Fruit fly (Drosophila melanogaster) whole organism, adult: ENCODE results near the gene CG1273.

Experiments used
- CG11617 ChIP-seq: fragments of 200-800 bp; sonication (Bioruptor generic); optimal IDR thresholded peaks from 2 replicates; lab custom pipeline; 2017; ENCODE audit warnings: mild to moderate bottlenecking, missing biosample characterization, missing genetic modification reagents, missing genetic modification characterization
- CG12768 ChIP-seq: fragments of 200-800 bp; sonication (Bioruptor generic); optimal IDR thresholded peaks from 2 replicates; lab custom pipeline; 2017; ENCODE audit warnings: missing biosample characterization, missing genetic modification characterization, mild to moderate bottlenecking, moderate library complexity, missing genetic modification reagents
- CG14711 ChIP-seq: fragments of 200-800 bp; sonication (Bioruptor generic); optimal IDR thresholded peaks from 2 replicates; lab custom pipeline; 2018; ENCODE audit warnings: missing biosample characterization, mild to moderate bottlenecking, missing genetic modification characterization, moderate library complexity
- CG1620 ChIP-seq: fragments of 200-800 bp; sonication (Bioruptor generic); optimal IDR thresholded peaks from 2 replicates; lab custom pipeline; 2016; ENCODE audit warnings: missing biosample characterization, missing genetic modification characterization
- CG33017 ChIP-seq: fragments of 200-800 bp; sonication (Bioruptor generic); optimal IDR thresholded peaks from 2 replicates; lab custom pipeline; 2018; ENCODE audit warnings: missing biosample characterization, mild to moderate bottlenecking, missing genetic modification characterization, moderate library complexity
- CG5204 ChIP-seq: fragments of 200-800 bp; sonication (Bioruptor generic); optimal IDR thresholded peaks from 2 replicates; lab custom pipeline; 2016; ENCODE audit warnings: missing biosample characterization, missing genetic modification characterization
- CG7045 ChIP-seq: fragments of 200-800 bp; sonication (Bioruptor generic); optimal IDR thresholded peaks from 2 replicates; lab custom pipeline; 2017; ENCODE audit warnings: missing biosample characterization, mild to moderate bottlenecking, missing genetic modification characterization
- CG7101 ChIP-seq: fragments of 200-800 bp; sonication (Bioruptor generic); optimal IDR thresholded peaks from 2 replicates; lab custom pipeline; 2018; ENCODE audit warnings: missing biosample characterization, mild to moderate bottlenecking, missing genetic modification characterization, moderate library complexity
- Clk ChIP-seq: fragments of 200-800 bp; sonication (Bioruptor generic); optimal IDR thresholded peaks from 2 replicates; lab custom pipeline; 2017; ENCODE audit warnings: missing biosample characterization, missing genetic modification characterization
- Crg-1 ChIP-seq: fragments of 200-800 bp; sonication (Bioruptor generic); optimal IDR thresholded peaks from 2 replicates; lab custom pipeline; 2016; ENCODE audit warnings: missing biosample characterization, missing genetic modification characterization
- Hr96 ChIP-seq: fragments of 200-800 bp; sonication (Bioruptor generic); optimal IDR thresholded peaks from 2 replicates; lab custom pipeline; 2016; ENCODE audit warnings: missing biosample characterization, missing genetic modification characterization
- Mnt ChIP-seq: fragments of 200-800 bp; sonication (Bioruptor generic); optimal IDR thresholded peaks from 2 replicates; lab custom pipeline; 2016; ENCODE audit warnings: missing biosample characterization, mild to moderate bottlenecking, missing genetic modification characterization
- bab1 ChIP-seq: fragments of 200-800 bp; sonication (Bioruptor generic); optimal IDR thresholded peaks from 3 replicates; lab custom pipeline; 2019; ENCODE audit warnings: missing biosample characterization, mild to moderate bottlenecking, missing genetic modification characterization, moderate library complexity
- cic ChIP-seq: fragments of 200-800 bp; sonication (Bioruptor generic); optimal IDR thresholded peaks from 2 replicates; lab custom pipeline; 2017; ENCODE audit warnings: missing biosample characterization, mild to moderate bottlenecking, missing genetic modification characterization, moderate library complexity
- cnc ChIP-seq, 2 experiments: fragments of >200 bp; optimal IDR thresholded peaks; 2 replicates each; lab custom pipeline; 2017
- kay ChIP-seq: fragments of 200-800 bp; sonication (Bioruptor generic); peaks from one replicate; lab custom pipeline; 2016; ENCODE audit warnings: missing biosample characterization, missing genetic modification characterization, borderline replicate concordance
- ovo ChIP-seq: fragments of 200-800 bp; sonication (Bioruptor generic); optimal IDR thresholded peaks from 2 replicates; lab custom pipeline; 2016; ENCODE audit warnings: missing biosample characterization, missing genetic modification characterization
- pad ChIP-seq: fragments of 200-800 bp; sonication (Bioruptor generic); optimal IDR thresholded peaks from 3 replicates; lab custom pipeline; 2017; ENCODE audit warnings: missing biosample characterization, missing genetic modification characterization, mild to moderate bottlenecking, moderate library complexity, missing genetic modification reagents
- tj ChIP-seq: fragments of 200-800 bp; sonication (Bioruptor generic); optimal IDR thresholded peaks from 3 replicates; lab custom pipeline; 2017; ENCODE audit warnings: missing biosample characterization, mild to moderate bottlenecking, missing genetic modification characterization, moderate library complexity
- toe ChIP-seq: fragments of 200-800 bp; sonication (Bioruptor generic); optimal IDR thresholded peaks from 2 replicates; lab custom pipeline; 2016; ENCODE audit warnings: missing biosample characterization, missing genetic modification characterization

The CG1273 gene

dm6 chr3L:4293304-4293703 is 29.8 kb downstream of the CG1273 start:
- no peak for TF ChIP-seq CG5204
- TF ChIP-seq CG7045 (GFP tag; lab: Kevin White, UChicago), result no peak
- no peak for TF ChIP-seq Hr96 (GFP tag; lab: Kevin White, UChicago)
- no peak for TF ChIP-seq CG14711 (tag; lab: Kevin White, UChicago)
- TF ChIP-seq Mnt (GFP tag; lab: Kevin White, UChicago), result no peak
- no peak for TF ChIP-seq CG1620 (GFP tag; lab: Kevin White, UChicago)
- TF ChIP-seq cic, result no peak
- no peak for TF ChIP-seq Clk (GFP tag; lab: Kevin White, UChicago)
- no peak for TF ChIP-seq CG11617
- TF ChIP-seq CG33017, result no peak
- TF ChIP-seq toe (GFP tag; lab: Kevin White, UChicago), result no peak
- no peak for TF ChIP-seq CG12768 (GFP tag; lab: Kevin White, UChicago)
- no peak for TF ChIP-seq kay (GFP tag; lab: Kevin White, UChicago)
- TF ChIP-seq CG7101 (tag; lab: Kevin White, UChicago), result no peak
- TF ChIP-seq cnc (optimal IDR thresholded peaks at IDR 0.05; lab: Kevin White, UChicago), result no peak
- TF ChIP-seq bab1 (GFP tag; lab: Kevin White, UChicago), result no peak

dm6 chr3L:4293711-4294110 is 30.2 kb downstream of the CG1273 start:
- TF ChIP-seq CG7101 (tag; lab: Kevin White, UChicago) (peak; percentile 26), CG33017 (peak; percentile 54), cic (peak; percentile 39), CG11617 (peak; percentile 10), CG7045 (GFP tag; lab: Kevin White, UChicago) (no peak), toe (GFP tag; lab: Kevin White, UChicago) (no peak)

dm6 chr3L:4296760-4297159 is 33.2 kb downstream of the CG1273 start:
- TF ChIP-seq CG5204 (no peak), toe (GFP tag; lab: Kevin White, UChicago) (no peak), Hr96 (GFP tag; lab: Kevin White, UChicago) (no peak), cnc (optimal IDR thresholded peaks at IDR 0.05; lab: Kevin White, UChicago) (no peak)

- TF ChIP-seq bab1 (GFP tag; lab: Kevin White, UChicago), result no peak
- TF ChIP-seq Crg-1 (GFP tag; lab: Kevin White, UChicago), result no peak
- no peak for TF ChIP-seq CG14711 (tag; lab: Kevin White, UChicago)
- no peak for TF ChIP-seq CG12768 (GFP tag; lab: Kevin White, UChicago)
- no peak for TF ChIP-seq cnc (optimal IDR thresholded peaks at IDR 0.05; lab: Kevin White, UChicago)
- no peak for TF ChIP-seq Mnt (GFP tag; lab: Kevin White, UChicago)
- TF ChIP-seq tj, result no peak
- TF ChIP-seq CG33017, result no peak
- no peak for TF ChIP-seq CG11617
- no peak for TF ChIP-seq Hr96 (GFP tag; lab: Kevin White, UChicago)
- TF ChIP-seq toe (GFP tag; lab: Kevin White, UChicago), result no peak
- TF ChIP-seq ovo (GFP tag; lab: Kevin White, UChicago), result no peak
- no peak for TF ChIP-seq Clk (GFP tag; lab: Kevin White, UChicago)
- TF ChIP-seq CG5204, result no peak
- no peak for TF ChIP-seq kay (GFP tag; lab: Kevin White, UChicago)
- TF ChIP-seq CG1620 (GFP tag; lab: Kevin White, UChicago), result no peak
- no peak for TF ChIP-seq CG7045 (GFP tag; lab: Kevin White, UChicago)
- no peak for TF ChIP-seq CG7101 (tag; lab: Kevin White, UChicago)
- no peak for TF ChIP-seq pad
Measured at dm6 chr3L:4302088-4302487, 38.6 kb downstream of the CG1273 start.

dm6 chr3L:4304244-4304959 is 40.9 kb downstream of the CG1273 start:
- TF ChIP-seq CG7045 (GFP tag; lab: Kevin White, UChicago) (no peak), CG5204 (no peak), toe (GFP tag; lab: Kevin White, UChicago) (no peak), CG1620 (GFP tag; lab: Kevin White, UChicago) (no peak)

- TF ChIP-seq tj (no peak), CG1620 (GFP tag; lab: Kevin White, UChicago) (no peak), ovo (GFP tag; lab: Kevin White, UChicago) (no peak), CG11617 (no peak), Crg-1 (GFP tag; lab: Kevin White, UChicago) (no peak), bab1 (GFP tag; lab: Kevin White, UChicago) (no peak), cic (no peak), cnc (optimal IDR thresholded peaks at IDR 0.05; lab: Kevin White, UChicago) (no peak), pad (no peak), Mnt (GFP tag; lab: Kevin White, UChicago) (no peak), toe (GFP tag; lab: Kevin White, UChicago) (no peak), CG14711 (tag; lab: Kevin White, UChicago) (no peak), Hr96 (GFP tag; lab: Kevin White, UChicago) (no peak), CG33017 (no peak), CG7101 (tag; lab: Kevin White, UChicago) (no peak), CG7045 (GFP tag; lab: Kevin White, UChicago) (no peak), CG5204 (no peak), kay (GFP tag; lab: Kevin White, UChicago) (no peak), Clk (GFP tag; lab: Kevin White, UChicago) (no peak)
Measured at dm6 chr3L:4307691-4308383, 44.3 kb downstream of the CG1273 start, which contains the start of gene dyl. TSS of gene dyl (minus strand) at chr3L:4307718.
